Fruit fly (Drosophila melanogaster): Measurements from ENCODE around the gene CG46301.

Gene CG46301

dm6 chr2L:14180553-14180952 is 76.7 kb downstream of the CG46301 start, which contains the start of gene CG43333:
CG43333 (minus strand) TSS chr2L:14180686.
- TF ChIP-seq h (GFP tag; optimal IDR thresholded peaks at IDR 0.05): no peak
- no peak for TF ChIP-seq Myc (optimal IDR thresholded peaks at IDR 0.05)
- TF ChIP-seq foxo (GFP tag; optimal IDR thresholded peaks at IDR 0.05): no peak
- TF ChIP-seq Hnf4 (GFP tag; optimal IDR thresholded peaks at IDR 0.05): no peak
- TF ChIP-seq fru (GFP tag; optimal IDR thresholded peaks at IDR 0.05): no peak
- TF ChIP-seq GATAd (GFP tag; optimal IDR thresholded peaks at IDR 0.05): no peak
- TF ChIP-seq br (GFP tag; optimal IDR thresholded peaks at IDR 0.05): no peak
- TF ChIP-seq Dif (GFP tag; optimal IDR thresholded peaks at IDR 0.05; ENCODE audit: partially characterized antibody): no peak
- no peak for TF ChIP-seq brk (GFP tag; optimal IDR thresholded peaks at IDR 0.05)

- no peak for TF ChIP-seq CrebA (GFP tag; optimal IDR thresholded peaks at IDR 0.05; ENCODE audit: borderline replicate concordance)
- no peak for TF ChIP-seq Hr78 (GFP tag; optimal IDR thresholded peaks at IDR 0.05)
- TF ChIP-seq Hr83 (GFP tag; optimal IDR thresholded peaks at IDR 0.05; ENCODE audit: poor library complexity, severe bottlenecking): no peak
- TF ChIP-seq lola (GFP tag; optimal IDR thresholded peaks at IDR 0.05): no peak
- no peak for TF ChIP-seq Jra (GFP tag; optimal IDR thresholded peaks at IDR 0.05)
- no peak for TF ChIP-seq Hnf4 (GFP tag; optimal IDR thresholded peaks at IDR 0.05)
- no peak for TF ChIP-seq h (GFP tag; optimal IDR thresholded peaks at IDR 0.05)
- no peak for TF ChIP-seq ey (GFP tag; optimal IDR thresholded peaks at IDR 0.05)
- TF ChIP-seq fru (GFP tag; optimal IDR thresholded peaks at IDR 0.05): no peak
- no peak for TF ChIP-seq Vsx2 (GFP tag; optimal IDR thresholded peaks at IDR 0.05; ENCODE audit: partially characterized antibody)
- TF ChIP-seq psq (GFP tag; optimal IDR thresholded peaks at IDR 0.05): no peak
- TF ChIP-seq dsf (GFP tag; optimal IDR thresholded peaks at IDR 0.05; ENCODE audit: borderline replicate concordance): no peak
- no peak for TF ChIP-seq rgr (GFP tag; optimal IDR thresholded peaks at IDR 0.05)
- TF ChIP-seq tai (GFP tag; optimal IDR thresholded peaks at IDR 0.05): no peak
- TF ChIP-seq Mio (GFP tag; optimal IDR thresholded peaks at IDR 0.05): no peak
- no peak for TF ChIP-seq Rel (GFP tag; optimal IDR thresholded peaks at IDR 0.05)
- TF ChIP-seq Rel (tag; optimal IDR thresholded peaks at IDR 0.05): no peak
- TF ChIP-seq dmrt93B (GFP tag; optimal IDR thresholded peaks at IDR 0.05): no peak
- no peak for TF ChIP-seq foxo (GFP tag; optimal IDR thresholded peaks at IDR 0.05)
- TF ChIP-seq brk (GFP tag; optimal IDR thresholded peaks at IDR 0.05): no peak
Observed at dm6 chr2L:14181839-14182238, 77.9 kb downstream of the CG46301 start.

DNA sequence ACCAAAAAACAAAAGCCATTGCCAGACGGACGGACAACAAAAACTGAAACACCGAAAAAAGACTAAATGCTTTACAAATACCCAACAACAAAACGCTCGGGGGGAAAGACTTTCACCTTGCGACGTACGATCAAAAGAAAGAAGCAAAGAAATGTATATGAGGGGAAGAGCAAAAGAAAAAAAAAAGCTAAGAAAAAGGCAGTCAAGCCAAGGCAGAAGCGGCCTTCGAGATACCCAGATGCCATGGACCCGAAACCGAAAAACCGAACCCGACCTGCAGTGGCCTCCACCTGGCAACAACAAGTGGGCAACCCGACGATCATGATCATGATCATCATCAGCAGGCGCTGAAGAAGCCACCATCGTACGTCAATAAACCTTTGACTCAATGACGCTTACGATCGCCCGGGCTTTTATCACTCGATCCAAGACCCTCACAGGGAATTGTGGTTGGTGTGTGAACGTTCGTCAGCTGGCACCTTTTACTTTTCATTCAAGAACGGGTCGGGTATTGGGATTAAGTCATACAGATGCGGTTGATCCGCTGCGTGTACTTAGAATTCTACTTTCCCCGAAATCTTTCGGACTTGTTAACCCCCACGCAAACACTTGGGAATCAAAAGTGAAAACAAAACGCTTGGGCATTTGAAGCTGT is 79.1 kb downstream of the CG46301 start:
- TF ChIP-seq GATAd (GFP tag; optimal IDR thresholded peaks at IDR 0.05) (no peak), Hnf4 (GFP tag; optimal IDR thresholded peaks at IDR 0.05) (no peak), br (GFP tag; optimal IDR thresholded peaks at IDR 0.05) (no peak), Rel (GFP tag; optimal IDR thresholded peaks at IDR 0.05) (no peak), Rel (tag; optimal IDR thresholded peaks at IDR 0.05) (no peak), pan (optimal IDR thresholded peaks at IDR 0.05) (no peak), sv (GFP tag; optimal IDR thresholded peaks at IDR 0.05) (no peak), Myc (optimal IDR thresholded peaks at IDR 0.05) (no peak), CrebA (GFP tag; optimal IDR thresholded peaks at IDR 0.05; ENCODE audit: borderline replicate concordance) (no peak), tai (GFP tag; optimal IDR thresholded peaks at IDR 0.05) (no peak), jim (GFP tag; optimal IDR thresholded peaks at IDR 0.05) (no peak), psq (GFP tag; optimal IDR thresholded peaks at IDR 0.05) (no peak), h (GFP tag; optimal IDR thresholded peaks at IDR 0.05) (no peak), lola (GFP tag; optimal IDR thresholded peaks at IDR 0.05) (no peak), Vsx2 (GFP tag; optimal IDR thresholded peaks at IDR 0.05; ENCODE audit: partially characterized antibody) (no peak), ey (GFP tag; optimal IDR thresholded peaks at IDR 0.05) (no peak), foxo (GFP tag; optimal IDR thresholded peaks at IDR 0.05) (no peak), Hr83 (GFP tag; optimal IDR thresholded peaks at IDR 0.05; ENCODE audit: poor library complexity, severe bottlenecking) (no peak), Abd-B (GFP tag; optimal IDR thresholded peaks at IDR 0.05) (no peak)

DNA sequence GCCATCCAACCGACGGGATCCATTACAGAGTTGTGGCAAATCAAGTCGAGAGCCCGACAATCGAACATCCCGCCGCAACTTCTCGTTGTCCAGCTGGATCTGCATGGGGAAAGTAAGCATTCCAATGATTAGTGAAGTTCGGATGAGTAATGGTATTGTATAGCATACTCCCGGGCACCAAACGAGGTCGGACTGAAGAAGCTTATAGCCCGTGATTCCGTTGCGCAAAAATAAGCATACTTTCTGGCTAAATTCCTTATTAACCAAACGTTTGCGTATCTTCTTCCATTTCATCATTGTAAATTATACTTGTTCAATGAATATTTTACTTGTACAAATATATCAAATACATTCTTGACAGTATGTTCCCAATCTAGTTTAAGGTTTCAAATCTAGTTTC is 93.3 kb downstream of the CG46301 start:
- no peak for TF ChIP-seq HLH106 (tag; optimal IDR thresholded peaks at IDR 0.05)
- TF ChIP-seq OdsH (GFP tag; optimal IDR thresholded peaks at IDR 0.05): no peak
- no peak for TF ChIP-seq br (GFP tag; optimal IDR thresholded peaks at IDR 0.05)
- TF ChIP-seq Dif (GFP tag; optimal IDR thresholded peaks at IDR 0.05; ENCODE audit: partially characterized antibody): no peak
- TF ChIP-seq Hnf4 (GFP tag; optimal IDR thresholded peaks at IDR 0.05): no peak
- no peak for TF ChIP-seq Mio (GFP tag; optimal IDR thresholded peaks at IDR 0.05)
- no peak for TF ChIP-seq Rel (GFP tag; optimal IDR thresholded peaks at IDR 0.05)
- TF ChIP-seq Rel (tag; optimal IDR thresholded peaks at IDR 0.05): no peak
- no peak for TF ChIP-seq dsf (GFP tag; optimal IDR thresholded peaks at IDR 0.05; ENCODE audit: borderline replicate concordance)
- TF ChIP-seq pan (optimal IDR thresholded peaks at IDR 0.05): no peak
- no peak for TF ChIP-seq h (GFP tag; optimal IDR thresholded peaks at IDR 0.05)
- TF ChIP-seq dmrt93B (GFP tag; optimal IDR thresholded peaks at IDR 0.05): no peak
- TF ChIP-seq Myc (optimal IDR thresholded peaks at IDR 0.05): peak; percentile 67
- no peak for TF ChIP-seq sv (GFP tag; optimal IDR thresholded peaks at IDR 0.05)
- TF ChIP-seq N (GFP tag; optimal IDR thresholded peaks at IDR 0.05): peak; percentile 80

Data from whole organism, wandering third instar larva.